Fruit fly (Drosophila melanogaster) whole organism, wandering third instar larva: Measurements from ENCODE around the gene GluRIIB.
A peak's percentile ranks its signal among the peaks of the same experiment; 100 is the strongest.

Experiments used
- Abd-B ChIP-seq: fragments of >200 bp; optimal IDR thresholded peaks from 2 replicates; lab custom pipeline; 2017; ENCODE audit warnings: missing biosample characterization, missing genetic modification characterization
- CG32264 ChIP-seq: fragments of 200-800 bp; sonication (Bioruptor generic); optimal IDR thresholded peaks from 2 replicates; lab custom pipeline; 2016; ENCODE audit warnings: missing biosample characterization, missing genetic modification characterization
- CG9705 ChIP-seq: fragments of 200-800 bp; sonication (Bioruptor generic); optimal IDR thresholded peaks from 2 replicates; lab custom pipeline; 2018; ENCODE audit warnings: missing biosample characterization, mild to moderate bottlenecking, missing genetic modification characterization
- CrebA ChIP-seq: fragments of 200-800 bp; sonication (Bioruptor generic); optimal IDR thresholded peaks from 2 replicates; lab custom pipeline; 2016; ENCODE audit warnings: missing biosample characterization, mild to moderate bottlenecking, missing genetic modification characterization, borderline replicate concordance
- Dfd ChIP-seq: fragments of >200 bp; optimal IDR thresholded peaks from 2 replicates; lab custom pipeline; 2017; ENCODE audit warnings: missing biosample characterization, missing genetic modification characterization
- Dif ChIP-seq: fragments of 200-275, 200-300 bp; sonication (Bioruptor generic); optimal IDR thresholded peaks from 2 replicates; lab custom pipeline; 2018; ENCODE audit warnings: missing biosample characterization, missing genetic modification characterization; ENCODE audit not compliant: partially characterized antibody
- GATAd ChIP-seq: sonication (Bioruptor generic); optimal IDR thresholded peaks from 2 replicates; lab custom pipeline; 2016; ENCODE audit warnings: missing biosample characterization, missing genetic modification characterization
- HLH106 ChIP-seq: fragments of 200-800 bp; optimal IDR thresholded peaks from 3 replicates; lab custom pipeline; 2019; ENCODE audit warnings: missing biosample characterization, mild to moderate bottlenecking, missing genetic modification characterization, moderate library complexity
- Hnf4 ChIP-seq: fragments of 200-800 bp; sonication (Bioruptor generic); optimal IDR thresholded peaks from 2 replicates; lab custom pipeline; 2016; ENCODE audit warnings: missing biosample characterization, mild to moderate bottlenecking, missing genetic modification characterization
- Hr78 ChIP-seq: fragments of >200 bp; optimal IDR thresholded peaks from 2 replicates; lab custom pipeline; 2017; ENCODE audit warnings: missing biosample characterization, missing genetic modification characterization
- Hr83 ChIP-seq: fragments of 200-300 bp; sonication (Bioruptor generic); optimal IDR thresholded peaks from 2 replicates; lab custom pipeline; 2016; ENCODE audit warnings: missing biosample characterization, mild to moderate bottlenecking, missing genetic modification characterization, moderate library complexity; ENCODE audit not compliant: poor library complexity, severe bottlenecking
- Jra ChIP-seq: sonication (Bioruptor generic); optimal IDR thresholded peaks from 2 replicates; lab custom pipeline; 2016; ENCODE audit warnings: missing biosample characterization, missing genetic modification characterization
- Mio ChIP-seq: sonication (Bioruptor generic); optimal IDR thresholded peaks from 2 replicates; lab custom pipeline; 2016; ENCODE audit warnings: missing biosample characterization, missing genetic modification characterization
- Myc ChIP-seq: fragments of >200 bp; optimal IDR thresholded peaks from 2 replicates; lab custom pipeline; 2017
- N ChIP-seq: fragments of >200 bp; optimal IDR thresholded peaks from 2 replicates; lab custom pipeline; 2018; ENCODE audit warnings: missing biosample characterization, missing external identifiers, missing genetic modification characterization
- OdsH ChIP-seq: fragments of 200-800 bp; sonication (Bioruptor generic); optimal IDR thresholded peaks from 2 replicates; lab custom pipeline; 2016; ENCODE audit warnings: missing biosample characterization, mild to moderate bottlenecking, missing genetic modification characterization
- Rel ChIP-seq, 2 experiments: fragments of 200-800 bp; sonication (Bioruptor generic) in 1 of 2; optimal IDR thresholded peaks; 2 replicates in 1 of 2; 3 replicates in 1 of 2; lab custom pipeline; 2016 to 2019; ENCODE audit warnings: mild to moderate bottlenecking in 2 of 2, missing biosample characterization in 2 of 2, missing genetic modification characterization in 2 of 2, moderate library complexity in 1 of 2
- Sp1 ChIP-seq: fragments of 200-800 bp; sonication (Bioruptor generic); optimal IDR thresholded peaks from 3 replicates; lab custom pipeline; 2019; ENCODE audit warnings: missing biosample characterization, mild to moderate bottlenecking, missing genetic modification characterization, moderate library complexity
- Vsx2 ChIP-seq: fragments of 200-300, 225-300 bp; sonication (Bioruptor generic); optimal IDR thresholded peaks from 2 replicates; lab custom pipeline; 2018; ENCODE audit warnings: missing biosample characterization, missing genetic modification characterization; ENCODE audit not compliant: partially characterized antibody
- br ChIP-seq: fragments of 200-800 bp; sonication (Bioruptor generic); optimal IDR thresholded peaks from 2 replicates; lab custom pipeline; 2016; ENCODE audit warnings: missing biosample characterization, missing genetic modification characterization
- brk ChIP-seq: fragments of 200-800 bp; sonication (Bioruptor generic); optimal IDR thresholded peaks from 2 replicates; lab custom pipeline; 2016; ENCODE audit warnings: missing biosample characterization, mild to moderate bottlenecking, missing genetic modification characterization
- dl ChIP-seq, 2 experiments: fragments of 175-275, 200-275 bp in 1 of 2; fragments of 200-275 bp in 1 of 2; sonication (Bioruptor generic); optimal IDR thresholded peaks; lab custom pipeline; 2018; ENCODE audit warnings: mild to moderate bottlenecking in 2 of 2, missing biosample characterization in 2 of 2, missing genetic modification characterization in 2 of 2, moderate library complexity in 2 of 2; ENCODE audit not compliant: partially characterized antibody in 2 of 2, insufficient read depth in 1 of 2
- dmrt93B ChIP-seq: fragments of 200-800 bp; sonication (Bioruptor generic); optimal IDR thresholded peaks from 2 replicates; lab custom pipeline; 2018; ENCODE audit warnings: missing biosample characterization, mild to moderate bottlenecking, missing genetic modification characterization
- dsf ChIP-seq: sonication (Bioruptor generic); optimal IDR thresholded peaks from 2 replicates; lab custom pipeline; 2016; ENCODE audit warnings: missing biosample characterization, missing genetic modification characterization, borderline replicate concordance
- ey ChIP-seq: fragments of 200-800 bp; sonication (Bioruptor generic); optimal IDR thresholded peaks from 2 replicates; lab custom pipeline; 2016; ENCODE audit warnings: missing biosample characterization, missing genetic modification characterization
- foxo ChIP-seq, 2 experiments: fragments of 200-800 bp; sonication (Bioruptor generic); optimal IDR thresholded peaks; 2 replicates in 1 of 2; 3 replicates in 1 of 2; lab custom pipeline; 2016 to 2017; ENCODE audit warnings: missing biosample characterization in 2 of 2, missing genetic modification characterization in 2 of 2
- fru ChIP-seq: fragments of 200-800 bp; sonication (Bioruptor generic); optimal IDR thresholded peaks from 3 replicates; lab custom pipeline; 2016; ENCODE audit warnings: missing biosample characterization, mild to moderate bottlenecking, missing genetic modification characterization
- h ChIP-seq: fragments of 200-800 bp; sonication (Bioruptor generic); optimal IDR thresholded peaks from 3 replicates; lab custom pipeline; 2016; ENCODE audit warnings: missing biosample characterization, mild to moderate bottlenecking, missing genetic modification characterization
- jim ChIP-seq: fragments of 175-275, 200-325 bp; sonication (Bioruptor generic); optimal IDR thresholded peaks from 2 replicates; lab custom pipeline; 2016; ENCODE audit warnings: missing biosample characterization, mild to moderate bottlenecking, missing genetic modification characterization
- lola ChIP-seq: fragments of >200 bp; optimal IDR thresholded peaks from 2 replicates; lab custom pipeline; 2017; ENCODE audit warnings: missing biosample characterization, missing genetic modification characterization
- pan ChIP-seq: fragments of >200 bp; optimal IDR thresholded peaks from 2 replicates; lab custom pipeline; 2017
- psq ChIP-seq: fragments of 200-800 bp; sonication (Bioruptor generic); optimal IDR thresholded peaks from 3 replicates; lab custom pipeline; 2017; ENCODE audit warnings: missing biosample characterization, mild to moderate bottlenecking, missing genetic modification characterization, moderate library complexity
- rgr ChIP-seq: fragments of 200-800 bp; sonication (Bioruptor generic); optimal IDR thresholded peaks from 3 replicates; lab custom pipeline; 2016; ENCODE audit warnings: missing biosample characterization, mild to moderate bottlenecking, missing genetic modification characterization
- sage ChIP-seq: fragments of 200-800 bp; sonication (Bioruptor generic); optimal IDR thresholded peaks from 2 replicates; lab custom pipeline; 2016; ENCODE audit warnings: missing biosample characterization, mild to moderate bottlenecking, missing genetic modification characterization
- sv ChIP-seq: fragments of 200-800 bp; sonication (Bioruptor generic); optimal IDR thresholded peaks from 3 replicates; lab custom pipeline; 2016; ENCODE audit warnings: missing biosample characterization, missing genetic modification characterization
- tai ChIP-seq: sonication (Bioruptor generic); optimal IDR thresholded peaks from 2 replicates; lab custom pipeline; 2016; ENCODE audit warnings: missing biosample characterization, missing genetic modification characterization
- usp ChIP-seq: fragments of >200 bp; optimal IDR thresholded peaks from 2 replicates; lab custom pipeline; 2017; ENCODE audit warnings: missing biosample characterization, missing genetic modification characterization
- woc ChIP-seq: sonication (Bioruptor generic); optimal IDR thresholded peaks from 2 replicates; lab custom pipeline; 2016; ENCODE audit warnings: missing biosample characterization, mild to moderate bottlenecking, missing genetic modification characterization

GluRIIB gene

dm6 chr2L:5546518-5547287 lies 12.4 kb upstream of the GluRIIB start, which contains the start of gene Oscillin:
Gene Oscillin (plus strand): TSS chr2L:5547086.
- peak; percentile 26 for TF ChIP-seq br
- no peak for TF ChIP-seq pan (lab: Kevin White, UChicago)
- peak; percentile 90 for TF ChIP-seq psq (GFP tag; lab: Kevin White, UChicago)
- TF ChIP-seq Sp1 (GFP tag; lab: Kevin White, UChicago) = no peak
- no peak for TF ChIP-seq CrebA (GFP tag; lab: Kevin White, UChicago)
- no peak for TF ChIP-seq Mio (GFP tag; lab: Kevin White, UChicago)
- TF ChIP-seq rgr (GFP tag; lab: Kevin White, UChicago) = peak; percentile 31
- peak; percentile 20 for TF ChIP-seq OdsH
- peak; percentile 78 for TF ChIP-seq sv
- peak; percentile 12 for TF ChIP-seq sage (GFP tag; lab: Kevin White, UChicago)
- TF ChIP-seq woc (GFP tag; lab: Kevin White, UChicago) = peak; percentile 71
- no peak for TF ChIP-seq usp (GFP tag; lab: Kevin White, UChicago)
- TF ChIP-seq dmrt93B = peak; percentile 61
- TF ChIP-seq brk = peak; percentile 61
- no peak for TF ChIP-seq jim
- TF ChIP-seq Jra (GFP tag; lab: Kevin White, UChicago) = no peak
- TF ChIP-seq CG32264 = no peak
- no peak for TF ChIP-seq tai
- no peak for TF ChIP-seq GATAd
- no peak for TF ChIP-seq Dif
- TF ChIP-seq foxo (GFP tag; optimal IDR thresholded peaks at IDR 0.05; lab: Kevin White, UChicago) = peak in 1 of 2 experiments; percentile 70
- TF ChIP-seq Abd-B (GFP tag; lab: Kevin White, UChicago) = no peak
- TF ChIP-seq HLH106 = peak; percentile 76
- peak; percentile 14 for TF ChIP-seq Hnf4 (GFP tag; lab: Kevin White, UChicago)
- TF ChIP-seq lola (GFP tag; lab: Kevin White, UChicago) = no peak
- peak; percentile 56 for TF ChIP-seq Vsx2 (GFP tag; lab: Kevin White, UChicago)
- no peak for TF ChIP-seq Dfd (GFP tag; lab: Kevin White, UChicago)
- peak; percentile 72 for TF ChIP-seq h (GFP tag; lab: Kevin White, UChicago)
- no peak for TF ChIP-seq dsf (GFP tag; lab: Kevin White, UChicago)
- TF ChIP-seq Hr78 (GFP tag; lab: Kevin White, UChicago) = no peak
- TF ChIP-seq ey = peak; percentile 28
- peak in 1 of 2 experiments; percentile 18 for TF ChIP-seq dl (GFP tag; optimal IDR thresholded peaks at IDR 0.05; lab: Kevin White, UChicago; ENCODE audit: insufficient read depth in 1 of 2, partially characterized antibody in 2 of 2)
- no peak for TF ChIP-seq N
- peak; percentile 3 for TF ChIP-seq CG9705
- TF ChIP-seq Rel (GFP tag; optimal IDR thresholded peaks at IDR 0.05; lab: Kevin White, UChicago) = no peak
- TF ChIP-seq Rel (tag; optimal IDR thresholded peaks at IDR 0.05; lab: Kevin White, UChicago) = no peak
- TF ChIP-seq Myc (lab: Kevin White, UChicago) = no peak
- TF ChIP-seq fru (GFP tag; lab: Kevin White, UChicago) = peak; percentile 48
- no peak for TF ChIP-seq Hr83
- TF ChIP-seq, all 38 proteins: peak for 18

dm6 chr2L:5547288-5547777 lies 11.8 kb upstream of the GluRIIB start:
- no peak for TF ChIP-seq pan (lab: Kevin White, UChicago)
- TF ChIP-seq OdsH = no peak
- peak; percentile 67 for TF ChIP-seq rgr (GFP tag; lab: Kevin White, UChicago)
- TF ChIP-seq Dif = peak; percentile 13
- TF ChIP-seq brk = no peak

DNA sequence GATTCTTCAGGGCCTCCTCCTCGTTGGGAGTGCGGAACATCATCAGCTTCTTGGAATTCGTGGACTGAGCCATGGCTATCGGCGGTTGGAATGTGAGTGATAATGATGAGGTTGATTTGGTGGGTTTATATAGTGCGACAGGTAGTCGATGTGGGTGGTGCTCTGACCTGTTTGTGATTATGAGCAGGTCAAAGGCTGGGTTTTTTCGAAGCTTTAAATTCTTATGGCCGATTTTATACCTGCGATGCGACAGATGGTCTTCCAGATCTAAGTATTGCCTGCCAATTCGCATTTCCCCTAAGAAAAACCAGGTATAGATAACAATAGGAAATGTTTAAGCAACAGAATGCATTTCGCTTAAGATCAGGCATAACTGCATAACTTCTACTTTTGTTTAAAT lies 8.4 kb upstream of the GluRIIB start, which contains the start of gene CG14014:
TSS of gene CG14014 (minus strand) at position 101 of the 400 bp plus-strand sequence.
- TF ChIP-seq GATAd = no peak
